Worm (Caenorhabditis elegans): ENCODE measurements around the gene srlf-24.

Gene srlf-24

ce11 chrIV:11103501-11103900 is 2.1 kb downstream of the srlf-24 start:
- no peak for TF ChIP-seq elt-2 (tag; optimal IDR thresholded peaks at IDR 0.05)
- no peak for TF ChIP-seq fos-1 (tag; optimal IDR thresholded peaks at IDR 0.05)
- no peak for TF ChIP-seq ama-1 (optimal IDR thresholded peaks at IDR 0.05)
- no peak for TF ChIP-seq fkh-10 (GFP tag; optimal IDR thresholded peaks at IDR 0.05)
- TF ChIP-seq nhr-23 (tag; optimal IDR thresholded peaks at IDR 0.05), result no peak
- TF ChIP-seq ztf-4 (tag; optimal IDR thresholded peaks at IDR 0.05), result no peak
- no peak for TF ChIP-seq lsy-12 (tag; optimal IDR thresholded peaks at IDR 0.05)
- no peak for TF ChIP-seq zag-1 (tag; optimal IDR thresholded peaks at IDR 0.05)
- TF ChIP-seq pqm-1 (tag; optimal IDR thresholded peaks at IDR 0.05), result no peak
- TF ChIP-seq ceh-82 (tag; optimal IDR thresholded peaks at IDR 0.05), result no peak

ce11 chrIV:11102608-11103007 is 3.0 kb downstream of the srlf-24 start, which contains the start of gene srlf-17:
Gene srlf-17, minus strand, starts transcription at chrIV:11102708.
- TF ChIP-seq ceh-16 (tag; optimal IDR thresholded peaks at IDR 0.05), result no peak
- TF ChIP-seq fos-1 (tag; optimal IDR thresholded peaks at IDR 0.05), result no peak
- no peak for TF ChIP-seq nhr-77 (tag; optimal IDR thresholded peaks at IDR 0.05)
- no peak for TF ChIP-seq nhr-12 (tag; optimal IDR thresholded peaks at IDR 0.05)
- no peak for TF ChIP-seq ceh-28 (tag; optimal IDR thresholded peaks at IDR 0.05)
- TF ChIP-seq ceh-9 (tag; optimal IDR thresholded peaks at IDR 0.05), result no peak
- no peak for TF ChIP-seq nhr-67 (tag; optimal IDR thresholded peaks at IDR 0.05)
- no peak for TF ChIP-seq elt-2 (tag; optimal IDR thresholded peaks at IDR 0.05)
- no peak for TF ChIP-seq nhr-11 (tag; optimal IDR thresholded peaks at IDR 0.05)
- no peak for TF ChIP-seq nhr-25 (tag; optimal IDR thresholded peaks at IDR 0.05)
- TF ChIP-seq ama-1 (optimal IDR thresholded peaks at IDR 0.05), result no peak
- TF ChIP-seq unc-62 (GFP tag; optimal IDR thresholded peaks at IDR 0.05), result no peak
- TF ChIP-seq lin-15B (tag; optimal IDR thresholded peaks at IDR 0.05), result no peak
- TF ChIP-seq ZK546.5 (tag; optimal IDR thresholded peaks at IDR 0.05), result no peak
- no peak for TF ChIP-seq aly-2 (tag; optimal IDR thresholded peaks at IDR 0.05)
- no peak for TF ChIP-seq fkh-10 (GFP tag; optimal IDR thresholded peaks at IDR 0.05)
- TF ChIP-seq ceh-82 (tag; optimal IDR thresholded peaks at IDR 0.05), result no peak
- TF ChIP-seq nfya-1 (tag; optimal IDR thresholded peaks at IDR 0.05; ENCODE audit: insufficient read depth), result no peak

- no peak for TF ChIP-seq snpc-4 (tag; optimal IDR thresholded peaks at IDR 0.05)
- TF ChIP-seq tbx-2 (tag; optimal IDR thresholded peaks at IDR 0.05), result no peak
- TF ChIP-seq unc-39 (tag; optimal IDR thresholded peaks at IDR 0.05), result no peak
- no peak for TF ChIP-seq egl-27 (tag; optimal IDR thresholded peaks at IDR 0.05)
- TF ChIP-seq R02D3.7 (tag; optimal IDR thresholded peaks at IDR 0.05), result no peak
- TF ChIP-seq ceh-82 (tag; optimal IDR thresholded peaks at IDR 0.05), result no peak
- no peak for TF ChIP-seq nhr-23 (tag; optimal IDR thresholded peaks at IDR 0.05)
- no peak for TF ChIP-seq nfya-1 (tag; optimal IDR thresholded peaks at IDR 0.05; ENCODE audit: insufficient read depth)
- no peak for TF ChIP-seq nhr-43 (tag; optimal IDR thresholded peaks at IDR 0.05; ENCODE audit: poor library complexity, severe bottlenecking)
- TF ChIP-seq lin-15B (tag; optimal IDR thresholded peaks at IDR 0.05), result no peak
- no peak for TF ChIP-seq ztf-4 (tag; optimal IDR thresholded peaks at IDR 0.05)
- TF ChIP-seq fos-1 (tag; optimal IDR thresholded peaks at IDR 0.05), result no peak
- TF ChIP-seq nhr-76 (tag; optimal IDR thresholded peaks at IDR 0.05), result no peak
Measured at ce11 chrIV:11101383-11101782, 4.2 kb downstream of the srlf-24 start, which contains the start of gene srlf-18. Gene srlf-18, minus strand, starts transcription at chrIV:11101483.

ce11 chrIV:11100271-11100670 is 5.4 kb downstream of the srlf-24 start, which contains the start of gene str-3:
Gene str-3, minus strand, starts transcription at chrIV:11100371.
- TF ChIP-seq nhr-67 (tag; optimal IDR thresholded peaks at IDR 0.05) (no peak), ztf-11 (tag; optimal IDR thresholded peaks at IDR 0.05) (no peak), nhr-237 (tag; optimal IDR thresholded peaks at IDR 0.05) (no peak), nhr-76 (tag; optimal IDR thresholded peaks at IDR 0.05) (no peak), mdl-1 (tag; optimal IDR thresholded peaks at IDR 0.05) (no peak), nhr-23 (tag; optimal IDR thresholded peaks at IDR 0.05) (no peak), lin-15B (tag; optimal IDR thresholded peaks at IDR 0.05) (no peak), nhr-12 (tag; optimal IDR thresholded peaks at IDR 0.05) (no peak), jun-1 (tag; optimal IDR thresholded peaks at IDR 0.05) (no peak), ceh-82 (tag; optimal IDR thresholded peaks at IDR 0.05) (no peak), ceh-9 (tag; optimal IDR thresholded peaks at IDR 0.05) (no peak), zag-1 (tag; optimal IDR thresholded peaks at IDR 0.05) (no peak)

- TF ChIP-seq skn-1 (tag; optimal IDR thresholded peaks at IDR 0.05) (no peak), nhr-12 (tag; optimal IDR thresholded peaks at IDR 0.05) (no peak), ama-1 (optimal IDR thresholded peaks at IDR 0.05) (no peak), egl-5 (tag; optimal IDR thresholded peaks at IDR 0.05) (no peak), tbx-2 (tag; optimal IDR thresholded peaks at IDR 0.05) (no peak), unc-62 (GFP tag; optimal IDR thresholded peaks at IDR 0.05) (no peak), ceh-16 (tag; optimal IDR thresholded peaks at IDR 0.05) (no peak), nhr-25 (tag; optimal IDR thresholded peaks at IDR 0.05) (no peak), nfya-1 (tag; optimal IDR thresholded peaks at IDR 0.05; ENCODE audit: insufficient read depth) (peak; percentile 7), mdl-1 (tag; optimal IDR thresholded peaks at IDR 0.05) (no peak), mml-1 (tag; optimal IDR thresholded peaks at IDR 0.05) (no peak), lin-39 (tag; optimal IDR thresholded peaks at IDR 0.05) (no peak), fkh-10 (GFP tag; optimal IDR thresholded peaks at IDR 0.05) (no peak), pqm-1 (tag; optimal IDR thresholded peaks at IDR 0.05) (peak; percentile 37), egl-27 (tag; optimal IDR thresholded peaks at IDR 0.05) (no peak), pha-4 (tag; optimal IDR thresholded peaks at IDR 0.05) (no peak), unc-39 (tag; optimal IDR thresholded peaks at IDR 0.05) (no peak), zag-1 (tag; optimal IDR thresholded peaks at IDR 0.05) (no peak), elt-1 (tag; optimal IDR thresholded peaks at IDR 0.05) (no peak), ceh-9 (tag; optimal IDR thresholded peaks at IDR 0.05) (no peak), nhr-76 (tag; optimal IDR thresholded peaks at IDR 0.05) (peak; percentile 76), eor-1 (tag; optimal IDR thresholded peaks at IDR 0.05) (no peak), ceh-82 (tag; optimal IDR thresholded peaks at IDR 0.05) (no peak)
Measured at ce11 chrIV:11097795-11098194, 7.8 kb downstream of the srlf-24 start, which contains the start of gene M7.12. Gene M7.12, minus strand, starts transcription at chrIV:11097982.
